Fruit fly (Drosophila melanogaster) S2 (cell line): ENCODE data around the gene Inx2.

Source experiments
- CG8478 ChIP-seq: fragments of >200 bp; optimal IDR thresholded peaks from 2 replicates; lab custom pipeline; 2018
- CTCF ChIP-seq, 2 experiments: fragments of >200 bp; optimal IDR thresholded peaks; 2 replicates each; lab custom pipeline; 2018

DNA sequence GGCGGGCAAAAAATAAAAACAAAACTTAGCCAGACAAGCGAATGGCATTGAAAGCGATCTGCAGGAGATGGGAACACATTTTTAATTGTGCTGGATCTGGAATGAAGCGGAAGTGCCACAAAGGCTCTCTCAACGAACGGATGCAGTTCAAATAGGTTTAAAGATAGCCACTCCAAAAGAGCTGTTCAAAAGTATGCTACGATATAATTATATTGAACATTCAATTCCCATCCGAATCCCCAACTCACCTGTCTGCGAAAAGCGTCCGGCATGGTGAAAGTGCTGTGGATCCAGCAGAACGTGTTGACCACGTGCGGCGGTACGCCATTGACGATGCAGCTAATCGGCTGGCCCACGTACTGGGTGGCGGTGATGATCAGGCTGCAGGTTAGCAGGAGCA, 21.6 kb upstream of the Inx2 start:
- TF ChIP-seq CTCF (optimal IDR thresholded peaks at IDR 0.05; lab: Kevin White, UChicago) (no peak), CG8478 (lab: Kevin White, UChicago) (no peak)
